Comparison of ENCODE assay signal across 1 worm cellular context in genomic region chrIII:2656168-2656567, ce11.
A peak's percentile ranks its signal among the peaks of the same experiment; 100 is the strongest.
TF ChIP-seq lines count a peak whose summit lies in the region.

No protein-coding gene starts in this region.

TF ChIP-seq in whole organism, L1 larva, 84 proteins besides CTCF, POLR2A, EP300 and RAD21 (continued from another document):
- TF ChIP-seq nhr-90 (tag; optimal IDR thresholded peaks at IDR 0.05; lab: Kevin White, UChicago; ENCODE audit: poor library complexity), result peak; percentile 18
- TF ChIP-seq irx-1 (tag; optimal IDR thresholded peaks at IDR 0.05; lab: Kevin White, UChicago), result no peak
- TF ChIP-seq unc-86 (tag; optimal IDR thresholded peaks at IDR 0.05; lab: Kevin White, UChicago), result no peak
- TF ChIP-seq nhr-20 (tag; optimal IDR thresholded peaks at IDR 0.05; lab: Kevin White, UChicago), result peak; percentile 33
- no peak for TF ChIP-seq fkh-10 (GFP tag; optimal IDR thresholded peaks at IDR 0.05; lab: Kevin White, UChicago)
- TF ChIP-seq hlh-4 (tag; optimal IDR thresholded peaks at IDR 0.05; lab: Kevin White, UChicago), result no peak
- peak; percentile 91 for TF ChIP-seq nhr-85 (tag; lab: Kevin White, UChicago)
- TF ChIP-seq fkh-8 (tag; optimal IDR thresholded peaks at IDR 0.05; lab: Kevin White, UChicago), result no peak
- no peak for TF ChIP-seq snpc-4 (tag; optimal IDR thresholded peaks at IDR 0.05; lab: Kevin White, UChicago)
- TF ChIP-seq aly-2 (tag; optimal IDR thresholded peaks at IDR 0.05; lab: Kevin White, UChicago), result no peak
- no peak for TF ChIP-seq nhr-28 (tag; optimal IDR thresholded peaks at IDR 0.05; lab: Kevin White, UChicago)
- no peak for TF ChIP-seq lin-39 (tag; optimal IDR thresholded peaks at IDR 0.05; lab: Kevin White, UChicago)
- TF ChIP-seq fkh-4 (tag; optimal IDR thresholded peaks at IDR 0.05; lab: Kevin White, UChicago; ENCODE audit: borderline replicate concordance), result no peak
- TF ChIP-seq zip-4 (GFP tag; optimal IDR thresholded peaks at IDR 0.05; lab: Kevin White, UChicago), result no peak
- no peak for TF ChIP-seq egl-13 (tag; optimal IDR thresholded peaks at IDR 0.05; lab: Kevin White, UChicago)
- peak; percentile 56 for TF ChIP-seq mep-1 (tag; optimal IDR thresholded peaks at IDR 0.05; lab: Kevin White, UChicago)
- TF ChIP-seq tlp-1 (tag; optimal IDR thresholded peaks at IDR 0.05; lab: Kevin White, UChicago), result no peak
- TF ChIP-seq mef-2 (tag; optimal IDR thresholded peaks at IDR 0.05; lab: Kevin White, UChicago), result no peak
- no peak for TF ChIP-seq nhr-76 (tag; optimal IDR thresholded peaks at IDR 0.05; lab: Kevin White, UChicago)
- no peak for TF ChIP-seq nhr-84 (tag; optimal IDR thresholded peaks at IDR 0.05; lab: Kevin White, UChicago)
- TF ChIP-seq blmp-1 (tag; optimal IDR thresholded peaks at IDR 0.05; lab: Kevin White, UChicago), result peak; percentile 81
- no peak for TF ChIP-seq efl-1 (optimal IDR thresholded peaks at IDR 0.05; lab: Kevin White, UChicago)
- TF ChIP-seq efl-1 (GFP tag; optimal IDR thresholded peaks at IDR 0.05 in 1 of 2; lab: Kevin White, UChicago), result peak in 1 of 2 experiments; percentile 22
- TF ChIP-seq rnt-1 (tag; optimal IDR thresholded peaks at IDR 0.05; lab: Kevin White, UChicago), result no peak
- TF ChIP-seq lin-15B (tag; optimal IDR thresholded peaks at IDR 0.05; lab: Kevin White, UChicago), result no peak
- no peak for TF ChIP-seq lin-35 (GFP tag; optimal IDR thresholded peaks at IDR 0.05; lab: Kevin White, UChicago)
- TF ChIP-seq swsn-7 (tag; optimal IDR thresholded peaks at IDR 0.05; lab: Kevin White, UChicago), result no peak
- TF ChIP-seq unc-62 (GFP tag; optimal IDR thresholded peaks at IDR 0.05; lab: Kevin White, UChicago), result no peak
- TF ChIP-seq xbp-1 (tag; optimal IDR thresholded peaks at IDR 0.05; lab: Kevin White, UChicago), result no peak
- TF ChIP-seq ceh-63 (GFP tag; optimal IDR thresholded peaks at IDR 0.05; lab: Kevin White, UChicago), result no peak
- no peak for TF ChIP-seq Y116A8C.19 (tag; optimal IDR thresholded peaks at IDR 0.05; lab: Kevin White, UChicago; ENCODE audit: borderline replicate concordance)
- TF ChIP-seq ets-5 (GFP tag; IDR thresholded peaks at IDR 0.05; lab: Robert Waterston, UW), result no peak
- no peak for TF ChIP-seq jun-1 (tag; optimal IDR thresholded peaks at IDR 0.05; lab: Kevin White, UChicago)
- TF ChIP-seq pag-3 (tag; optimal IDR thresholded peaks at IDR 0.05; lab: Kevin White, UChicago; ENCODE audit: borderline replicate concordance, insufficient read depth), result no peak
- no peak for TF ChIP-seq isw-1 (GFP tag; IDR thresholded peaks at IDR 0.05; lab: Robert Waterston, UW)
- no peak for TF ChIP-seq sup-37 (GFP tag; optimal IDR thresholded peaks at IDR 0.05; lab: Kevin White, UChicago)
- TF ChIP-seq nhr-12 (tag; optimal IDR thresholded peaks at IDR 0.05; lab: Kevin White, UChicago), result no peak
- TF ChIP-seq aha-1 (tag; optimal IDR thresholded peaks at IDR 0.05; lab: Kevin White, UChicago), result no peak
- no peak for TF ChIP-seq ztf-11 (tag; optimal IDR thresholded peaks at IDR 0.05; lab: Kevin White, UChicago)
- TF ChIP-seq mab-9 (GFP tag; IDR thresholded peaks at IDR 0.05; lab: Robert Waterston, UW), result no peak
- 0 out of 2 replicates have a peak, but pooled peaks have one; percentile 3 for TF ChIP-seq nhr-19 (GFP tag; conservative IDR thresholded peaks at IDR 0.05; lab: Robert Waterston, UW)
- no peak for TF ChIP-seq ama-1 (optimal IDR thresholded peaks at IDR 0.05; lab: Kevin White, UChicago)
- TF ChIP-seq unc-98 (GFP tag; IDR thresholded peaks at IDR 0.05; lab: Robert Waterston, UW), result no peak
- no peak for TF ChIP-seq hpl-2 (GFP tag; optimal IDR thresholded peaks at IDR 0.05; lab: Kevin White, UChicago)
- TF ChIP-seq nhr-11 (tag; optimal IDR thresholded peaks at IDR 0.05; lab: Kevin White, UChicago), result no peak
- TF ChIP-seq ztf-4 (tag; optimal IDR thresholded peaks at IDR 0.05; lab: Kevin White, UChicago), result no peak
- TF ChIP-seq C16A3.4 (tag; optimal IDR thresholded peaks at IDR 0.05; lab: Kevin White, UChicago), result peak; percentile 29
- TF ChIP-seq lin-14 (GFP tag; optimal IDR thresholded peaks at IDR 0.05; lab: Kevin White, UChicago), result peak; percentile 83
- no peak for TF ChIP-seq ceh-8 (GFP tag; optimal IDR thresholded peaks at IDR 0.05; lab: Kevin White, UChicago)
- TF ChIP-seq grh-1 (GFP tag; IDR thresholded peaks at IDR 0.05; lab: Robert Waterston, UW), result no peak
- TF ChIP-seq nhr-237 (tag; optimal IDR thresholded peaks at IDR 0.05; lab: Kevin White, UChicago), result no peak
- TF ChIP-seq nhr-47 (tag; optimal IDR thresholded peaks at IDR 0.05; lab: Kevin White, UChicago), result peak; percentile 10
- TF ChIP-seq ceh-82 (tag; optimal IDR thresholded peaks at IDR 0.05; lab: Kevin White, UChicago), result no peak
- TF ChIP-seq pqm-1 (tag; optimal IDR thresholded peaks at IDR 0.05; lab: Kevin White, UChicago), result no peak
- TF ChIP-seq mdl-1 (tag; optimal IDR thresholded peaks at IDR 0.05; lab: Kevin White, UChicago), result no peak
- TF ChIP-seq zag-1 (tag; optimal IDR thresholded peaks at IDR 0.05; lab: Kevin White, UChicago), result no peak
- TF ChIP-seq sptf-1 (tag; optimal IDR thresholded peaks at IDR 0.05; lab: Kevin White, UChicago), result no peak
- TF ChIP-seq sox-4 (tag; optimal IDR thresholded peaks at IDR 0.05; lab: Kevin White, UChicago), result no peak
- no peak for TF ChIP-seq dsc-1 (tag; optimal IDR thresholded peaks at IDR 0.05; lab: Kevin White, UChicago)
- no peak for TF ChIP-seq tbx-2 (tag; optimal IDR thresholded peaks at IDR 0.05; lab: Kevin White, UChicago)
- no peak for TF ChIP-seq lir-3 (tag; optimal IDR thresholded peaks at IDR 0.05; lab: Kevin White, UChicago; ENCODE audit: poor library complexity)
- no peak for TF ChIP-seq fos-1 (tag; optimal IDR thresholded peaks at IDR 0.05; lab: Kevin White, UChicago)
- no peak for TF ChIP-seq unc-130 (tag; optimal IDR thresholded peaks at IDR 0.05; lab: Kevin White, UChicago)
- no peak for TF ChIP-seq efl-3 (GFP tag; optimal IDR thresholded peaks at IDR 0.05; lab: Kevin White, UChicago)
- no peak for TF ChIP-seq skn-1 (tag; optimal IDR thresholded peaks at IDR 0.05; lab: Kevin White, UChicago)
- no peak for TF ChIP-seq vab-15 (tag; optimal IDR thresholded peaks at IDR 0.05; lab: Kevin White, UChicago)
- TF ChIP-seq C34B4.2 (tag; optimal IDR thresholded peaks at IDR 0.05; lab: Kevin White, UChicago), result no peak
- TF ChIP-seq egl-27 (tag; optimal IDR thresholded peaks at IDR 0.05; lab: Kevin White, UChicago), result no peak
- TF ChIP-seq C04F5.9 (tag; optimal IDR thresholded peaks at IDR 0.05; lab: Kevin White, UChicago), result no peak
- TF ChIP-seq nhr-71 (tag; optimal IDR thresholded peaks at IDR 0.05; lab: Kevin White, UChicago), result peak; percentile 32
